Fruit fly (Drosophila melanogaster) S2 (cell line): ENCODE data around the gene CG17350.

Experiments used
- CG8478 ChIP-seq: fragments of >200 bp; optimal IDR thresholded peaks from 2 replicates; lab custom pipeline; 2018
- CTCF ChIP-seq, 2 experiments: fragments of >200 bp; optimal IDR thresholded peaks; 2 replicates each; lab custom pipeline; 2018

DNA sequence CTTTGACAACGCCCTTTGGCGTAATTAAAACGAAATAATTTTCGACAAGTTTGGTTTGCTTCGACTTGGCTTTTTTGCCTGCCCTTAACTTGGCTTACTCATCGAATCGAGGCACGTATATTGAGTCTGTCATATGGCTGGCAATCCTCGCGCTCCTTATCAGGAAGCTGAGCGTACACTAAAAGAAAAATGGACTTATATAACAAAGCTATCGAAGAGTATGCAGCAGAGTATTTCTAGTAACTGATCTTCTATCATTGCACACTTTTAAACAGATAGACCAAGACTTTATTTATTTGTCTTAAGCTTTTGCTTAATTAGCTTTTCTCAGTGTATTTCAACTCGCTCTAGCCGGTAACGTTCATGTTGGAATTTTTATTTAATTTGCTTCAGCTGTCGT, 14.4 kb upstream of the CG17350 start:
- TF ChIP-seq CTCF (optimal IDR thresholded peaks at IDR 0.05; lab: Kevin White, UChicago) (no peak), CG8478 (lab: Kevin White, UChicago) (no peak)
